Fruit fly (Drosophila melanogaster): ENCODE measurements around the gene rdgC.
A peak's percentile ranks its signal among the peaks of the same experiment; 100 is the strongest.

The rdgC gene

dm6 chr3L:20276615-20277014 is 28.7 kb downstream of the rdgC start (continued):
- TF ChIP-seq CG32532 (GFP tag; IDR thresholded peaks at IDR 0.05) (no peak), CG2712 (tag; optimal IDR thresholded peaks at IDR 0.05) (peak; percentile 62), CG2199 (GFP tag; IDR thresholded peaks at IDR 0.05) (no peak), Dp (GFP tag; optimal IDR thresholded peaks at IDR 0.05) (no peak), CG18764 (GFP tag; optimal IDR thresholded peaks at IDR 0.05) (no peak), jigr1 (GFP tag; IDR thresholded peaks at IDR 0.05) (no peak), CG32767 (GFP tag; IDR thresholded peaks at IDR 0.05) (no peak), CG3065 (GFP tag; optimal IDR thresholded peaks at IDR 0.05) (no peak), CG11560 (tag; IDR thresholded peaks at IDR 0.05) (peak; percentile 24; the same call in 1 of the 3 replicates), bigmax (GFP tag; optimal IDR thresholded peaks at IDR 0.05) (no peak), CG9817 (tag; optimal IDR thresholded peaks at IDR 0.05) (peak; percentile 39), E2f1 (GFP tag; IDR thresholded peaks at IDR 0.05) (peak; percentile 16; the same call in 1 of the 2 replicates), cg (GFP tag; optimal IDR thresholded peaks at IDR 0.05) (no peak), Poxn (GFP tag; IDR thresholded peaks at IDR 0.05) (no peak), otp (GFP tag; IDR thresholded peaks at IDR 0.05) (no peak), CG16863 (GFP tag; optimal IDR thresholded peaks at IDR 0.05) (no peak), CG2202 (tag; optimal IDR thresholded peaks at IDR 0.05) (no peak), zen (tag; optimal IDR thresholded peaks at IDR 0.05) (no peak), CG12155 (GFP tag; optimal IDR thresholded peaks at IDR 0.05) (no peak), fd3F (GFP tag; optimal IDR thresholded peaks at IDR 0.05) (no peak), nerfin-1 (tag; optimal IDR thresholded peaks at IDR 0.05) (peak; percentile 7), gem (tag; optimal IDR thresholded peaks at IDR 0.05) (peak; percentile 74), CG6683 (GFP tag; optimal IDR thresholded peaks at IDR 0.05) (no peak), ERR (GFP tag; optimal IDR thresholded peaks at IDR 0.05) (no peak), Jarid2 (GFP tag; optimal IDR thresholded peaks at IDR 0.05) (peak; percentile 12), slp2 (GFP tag; optimal IDR thresholded peaks at IDR 0.05) (no peak), klu (GFP tag; IDR thresholded peaks at IDR 0.05) (no peak), psq (GFP tag; optimal IDR thresholded peaks at IDR 0.05) (no peak), CG4707 (GFP tag; optimal IDR thresholded peaks at IDR 0.05) (no peak), gsb (GFP tag; IDR thresholded peaks at IDR 0.05) (no peak), p53 (GFP tag; optimal IDR thresholded peaks at IDR 0.05) (no peak), NfI (GFP tag; optimal IDR thresholded peaks at IDR 0.05) (peak; percentile 34), Hmx (GFP tag; optimal IDR thresholded peaks at IDR 0.05) (no peak), CG6854 (GFP tag; optimal IDR thresholded peaks at IDR 0.05) (peak; percentile 15), unc-4 (GFP tag; IDR thresholded peaks at IDR 0.05; ENCODE audit: partially characterized antibody) (no peak), CG15073 (GFP tag; optimal IDR thresholded peaks at IDR 0.05) (no peak), CG34422 (GFP tag; IDR thresholded peaks at IDR 0.05) (peak; percentile 53; the same call in 1 of the 3 replicates), ash1 (GFP tag; optimal IDR thresholded peaks at IDR 0.05) (no peak), ken (GFP tag; IDR thresholded peaks at IDR 0.05) (no peak), Mrtf (GFP tag; IDR thresholded peaks at IDR 0.05) (no peak), mirr (GFP tag; optimal IDR thresholded peaks at IDR 0.05) (no peak), chn (GFP tag; optimal IDR thresholded peaks at IDR 0.05) (no peak), slou (GFP tag; optimal IDR thresholded peaks at IDR 0.05) (no peak), jumu (GFP tag; optimal IDR thresholded peaks at IDR 0.05) (peak; percentile 58), Myb (GFP tag; optimal IDR thresholded peaks at IDR 0.05) (no peak), CG7271 (tag; optimal IDR thresholded peaks at IDR 0.05) (no peak), cwo (GFP tag; optimal IDR thresholded peaks at IDR 0.05) (peak; percentile 63), Ravus (GFP tag; IDR thresholded peaks at IDR 0.05) (no peak), CG6813 (GFP tag; optimal IDR thresholded peaks at IDR 0.05) (peak; percentile 4), Mes4 (GFP tag; optimal IDR thresholded peaks at IDR 0.05) (no peak), kah (GFP tag; optimal IDR thresholded peaks at IDR 0.05) (no peak), CG16815 (GFP tag; optimal IDR thresholded peaks at IDR 0.05) (no peak)

All from whole organism, embryonic.